Worm (Caenorhabditis elegans) whole organism, midembryonic: Measurements from ENCODE around the gene clk-1.

ENCODE experiments used
- T22C8.4 ChIP-seq: fragments of 200-800 bp; sonication (Bioruptor generic); IDR thresholded peaks from 2 replicates; pipeline ENCODE4 v1.3.6; 2022; ENCODE audit warnings: missing genetic modification characterization, missing compliant biosample characterization
- cog-1 ChIP-seq: sonication (generic microtip); optimal IDR thresholded peaks from 2 replicates; lab custom pipeline; 2016; ENCODE audit warnings: missing genetic modification characterization, missing compliant biosample characterization
- flt-1 ChIP-seq: fragments of 200-800 bp; sonication (Bioruptor generic); IDR thresholded peaks from 2 replicates; pipeline ENCODE4 v1.3.6; 2022; ENCODE audit warnings: missing genetic modification characterization, missing compliant biosample characterization
- klf-2 ChIP-seq: fragments of 200-800 bp; sonication (Bioruptor generic); conservative IDR thresholded peaks from 2 replicates; pipeline ENCODE4 v1.3.6; 2022; ENCODE audit warnings: missing genetic modification reagents, missing genetic modification characterization, missing compliant biosample characterization
- med-1 ChIP-seq: sonication (generic microtip); optimal IDR thresholded peaks from 2 replicates; lab custom pipeline; 2017; ENCODE audit warnings: missing genetic modification characterization, mild to moderate bottlenecking, missing compliant biosample characterization, antibody characterized with exemption, missing genetic modification reagents; ENCODE audit not compliant: insufficient read depth
- ref-1 ChIP-seq: fragments of 200-800 bp; sonication (Bioruptor generic); conservative IDR thresholded peaks from 2 replicates; pipeline ENCODE4 v1.3.6; 2022; ENCODE audit warnings: missing genetic modification reagents, missing genetic modification characterization, missing compliant biosample characterization
- tab-1 ChIP-seq: fragments of 200-800 bp; sonication (Bioruptor generic); IDR thresholded peaks from 2 replicates; pipeline ENCODE4 v1.3.6; 2022; ENCODE audit warnings: missing genetic modification characterization, missing compliant biosample characterization
- ztf-23 ChIP-seq: fragments of 200-800 bp; sonication (Bioruptor generic); IDR thresholded peaks from 2 replicates; pipeline ENCODE4 v1.3.6; 2022; ENCODE audit warnings: missing genetic modification reagents, missing genetic modification characterization, missing compliant biosample characterization
- ztf-29 ChIP-seq: fragments of 200-800 bp; sonication (Bioruptor generic); IDR thresholded peaks from 2 replicates; pipeline ENCODE4 v1.3.6; 2022; ENCODE audit warnings: missing genetic modification reagents, missing genetic modification characterization, missing compliant biosample characterization

Gene clk-1

ce11 chrIII:5269814-5270213 is 7.9 kb upstream of the clk-1 start, which contains the start of gene ZC395.4:
Gene ZC395.4, plus strand, starts transcription at chrIII:5270114.
- TF ChIP-seq klf-2 (no peak), T22C8.4 (no peak), med-1 (no peak), ztf-29 (GFP tag; lab: Robert Waterston, UW) (no peak), tab-1 (GFP tag; lab: Robert Waterston, UW) (no peak), cog-1 (no peak), ref-1 (GFP tag; lab: Robert Waterston, UW) (no peak), ztf-23 (GFP tag; lab: Robert Waterston, UW) (no peak), flt-1 (GFP tag; lab: Robert Waterston, UW) (no peak)

ce11 chrIII:5273396-5273857 is 4.3 kb upstream of the clk-1 start, which contains the start of gene ztf-8:
Gene ztf-8, minus strand, starts transcription at chrIII:5273471.
- no peak for TF ChIP-seq ref-1 (GFP tag; lab: Robert Waterston, UW)
- no peak for TF ChIP-seq ztf-23 (GFP tag; lab: Robert Waterston, UW)

DNA sequence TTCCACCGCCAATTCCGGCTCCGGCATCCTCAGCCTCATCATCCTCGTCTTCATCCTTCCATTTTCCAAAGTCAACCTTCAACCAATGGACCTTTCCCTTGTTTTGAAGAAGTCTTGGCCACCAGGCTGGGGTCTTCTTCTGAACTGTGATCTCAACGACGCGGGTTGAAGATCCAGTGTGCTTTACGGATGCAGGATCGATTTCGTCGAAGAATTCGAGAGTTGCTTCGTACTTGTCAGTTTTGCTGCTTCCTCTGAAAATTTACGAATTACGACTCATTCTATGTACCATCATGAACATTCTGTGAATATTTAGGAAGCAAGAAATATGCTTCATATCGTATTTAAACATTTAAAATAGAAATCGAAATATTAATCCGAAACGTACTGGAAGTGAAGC is 3.4 kb upstream of the clk-1 start:
- no peak for TF ChIP-seq ztf-23 (GFP tag; lab: Robert Waterston, UW)
- no peak for TF ChIP-seq klf-2
- TF ChIP-seq ref-1 (GFP tag; lab: Robert Waterston, UW) = no peak
- no peak for TF ChIP-seq tab-1 (GFP tag; lab: Robert Waterston, UW)
- TF ChIP-seq flt-1 (GFP tag; lab: Robert Waterston, UW) = no peak
- no peak for TF ChIP-seq med-1
- TF ChIP-seq cog-1 = no peak
- TF ChIP-seq T22C8.4 = no peak
- no peak for TF ChIP-seq ztf-29 (GFP tag; lab: Robert Waterston, UW)

DNA sequence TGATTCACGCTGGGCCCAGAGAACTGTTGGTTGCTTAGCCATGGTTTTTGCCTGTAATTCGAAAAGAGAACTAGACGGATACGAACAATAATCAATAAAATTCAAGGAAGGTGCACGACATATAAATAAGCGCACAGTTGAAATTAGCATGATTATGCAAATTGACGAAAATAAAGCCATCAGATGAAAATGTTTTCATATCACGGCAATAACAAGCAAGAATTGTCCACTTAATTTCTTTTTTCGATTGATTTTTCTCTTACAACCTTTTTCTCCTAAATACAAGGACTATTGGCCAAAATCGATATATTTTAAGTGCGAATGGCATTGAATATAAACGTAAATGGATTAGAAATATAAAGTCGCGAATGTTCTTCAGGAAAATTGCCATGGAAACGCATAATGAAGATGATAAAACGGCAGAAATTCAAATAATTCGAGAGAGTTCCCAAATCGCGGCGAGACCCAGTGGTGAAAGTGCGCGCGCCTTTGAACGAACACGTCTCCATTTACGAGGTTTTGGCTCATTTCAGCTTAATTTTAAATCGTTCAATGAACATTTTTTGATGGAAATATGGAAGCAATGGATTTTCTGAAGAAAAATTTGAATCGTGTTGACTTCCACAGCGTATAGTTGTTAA is 2.9 kb upstream of the clk-1 start, which contains the start of the genes daf-41 and toc-1:
daf-41 (minus strand) TSS at position 51 of the 641 bp plus-strand sequence.
toc-1 (plus strand) TSS at position 537 of the 641 bp plus-strand sequence.
- TF ChIP-seq tab-1 (GFP tag; lab: Robert Waterston, UW) (no peak), ztf-29 (GFP tag; lab: Robert Waterston, UW) (no peak), ref-1 (GFP tag; lab: Robert Waterston, UW) (no peak), cog-1 (no peak)

- TF ChIP-seq med-1 (no peak), T22C8.4 (no peak), ztf-29 (GFP tag; lab: Robert Waterston, UW) (no peak), flt-1 (GFP tag; lab: Robert Waterston, UW) (no peak), tab-1 (GFP tag; lab: Robert Waterston, UW) (no peak), klf-2 (no peak)
Measured at ce11 chrIII:5280228-5280627, 2.5 kb downstream of the clk-1 start.

ce11 chrIII:5285484-5285883 is 7.8 kb downstream of the clk-1 start:
- 0 out of 2 replicates have a peak, but pooled peaks have one; percentile 54 for TF ChIP-seq tab-1 (GFP tag; lab: Robert Waterston, UW)
- TF ChIP-seq klf-2 = no peak

- TF ChIP-seq cog-1 (no peak), tab-1 (GFP tag; lab: Robert Waterston, UW) (no peak), ztf-23 (GFP tag; lab: Robert Waterston, UW) (no peak), med-1 (no peak), flt-1 (GFP tag; lab: Robert Waterston, UW) (no peak), ztf-29 (GFP tag; lab: Robert Waterston, UW) (no peak), T22C8.4 (no peak), klf-2 (no peak), ref-1 (GFP tag; lab: Robert Waterston, UW) (no peak)
Measured at ce11 chrIII:5286205-5286604, 8.5 kb downstream of the clk-1 start, which contains the start of gene ZC395.11. Gene ZC395.11, minus strand, starts transcription at chrIII:5286305.

DNA sequence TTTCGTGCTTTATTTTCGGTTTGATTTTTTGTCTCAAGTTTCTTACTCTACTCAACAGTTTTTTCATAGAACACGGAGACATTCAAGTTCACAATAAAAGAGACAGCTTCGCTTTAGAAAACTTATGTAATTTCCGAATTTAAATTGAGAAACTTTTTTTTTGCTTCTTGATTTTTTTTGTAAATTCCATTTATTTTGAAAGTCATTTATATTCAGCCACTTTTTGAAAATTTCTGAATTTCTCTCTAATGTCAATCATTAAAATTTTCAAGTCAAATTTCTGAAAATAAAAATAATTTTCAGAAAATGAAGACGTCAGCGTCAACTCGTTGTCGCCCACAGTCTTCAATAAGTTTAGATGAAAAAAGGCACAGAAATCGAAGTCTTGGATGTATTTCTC is 10.2 kb downstream of the clk-1 start, which contains the start of gene T15B12.1:
T15B12.1 (plus strand) TSS at position 301 of the 400 bp plus-strand sequence.
- TF ChIP-seq flt-1 (GFP tag; lab: Robert Waterston, UW) (no peak), ztf-23 (GFP tag; lab: Robert Waterston, UW) (no peak), cog-1 (no peak), klf-2 (no peak), med-1 (no peak), ref-1 (GFP tag; lab: Robert Waterston, UW) (no peak), tab-1 (GFP tag; lab: Robert Waterston, UW) (no peak), ztf-29 (GFP tag; lab: Robert Waterston, UW) (no peak), T22C8.4 (no peak)

DNA sequence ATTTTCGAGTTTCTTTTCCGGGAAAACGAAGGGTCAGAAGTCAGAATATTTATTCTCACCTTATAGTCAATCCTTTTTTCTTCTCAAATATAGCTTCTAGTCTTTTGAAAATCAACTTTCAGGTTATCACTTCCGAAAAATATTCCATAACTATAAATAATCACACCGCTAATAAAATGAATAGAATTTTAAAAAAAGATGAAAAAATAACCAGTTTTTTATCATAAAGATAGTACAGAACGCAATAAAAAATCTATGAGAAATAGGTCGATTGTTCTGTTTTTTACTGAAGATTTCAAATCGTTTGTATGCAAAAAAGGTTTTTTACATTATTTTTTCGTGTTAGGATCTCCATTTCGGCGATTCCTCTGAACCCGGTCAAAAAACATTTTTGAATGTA is 12.5 kb downstream of the clk-1 start:
- TF ChIP-seq klf-2 = no peak
- TF ChIP-seq med-1 = no peak
- TF ChIP-seq ref-1 (GFP tag; lab: Robert Waterston, UW) = no peak
- TF ChIP-seq ztf-23 (GFP tag; lab: Robert Waterston, UW) = no peak
- no peak for TF ChIP-seq T22C8.4

DNA sequence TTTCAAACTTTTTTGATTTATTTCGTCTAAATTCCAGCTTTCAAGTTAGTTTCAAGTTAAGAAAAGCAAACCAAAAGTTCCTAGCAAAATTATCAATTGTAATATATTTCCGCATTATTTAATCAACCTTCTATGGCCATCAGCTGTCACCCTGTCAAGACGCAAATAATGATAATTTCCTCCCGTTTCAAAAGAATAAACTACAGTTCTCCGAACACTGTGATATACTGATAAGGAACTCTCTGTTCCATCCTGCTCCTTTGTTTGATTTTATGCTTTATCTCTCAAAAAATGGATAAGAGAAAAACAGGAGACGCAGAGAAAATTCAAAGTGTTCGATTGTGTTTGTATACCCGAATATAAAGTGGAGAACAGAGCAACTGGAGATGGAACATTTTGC is 13.6 kb downstream of the clk-1 start:
- no peak for TF ChIP-seq cog-1

ce11 chrIII:5294281-5294680 is 16.6 kb downstream of the clk-1 start:
- TF ChIP-seq med-1 = no peak
- TF ChIP-seq T22C8.4 = no peak
- no peak for TF ChIP-seq klf-2
- TF ChIP-seq ztf-29 (GFP tag; lab: Robert Waterston, UW) = no peak
- no peak for TF ChIP-seq tab-1 (GFP tag; lab: Robert Waterston, UW)
- no peak for TF ChIP-seq ref-1 (GFP tag; lab: Robert Waterston, UW)
- TF ChIP-seq cog-1 = no peak
- no peak for TF ChIP-seq ztf-23 (GFP tag; lab: Robert Waterston, UW)
- no peak for TF ChIP-seq flt-1 (GFP tag; lab: Robert Waterston, UW)
